Worm (Caenorhabditis elegans) whole organism, L3 larva: ENCODE results near the gene F11D11.3.

Experiments
- mml-1 ChIP-seq: fragments of 150-350 bp; sonication (generic microtip); optimal IDR thresholded peaks from 3 replicates; lab custom pipeline; 2014; ENCODE audit warnings: missing biosample characterization, missing genetic modification characterization
- nhr-12 ChIP-seq: fragments of 150-350 bp; optimal IDR thresholded peaks from 2 replicates; lab custom pipeline; 2014; ENCODE audit warnings: missing biosample characterization, missing genetic modification characterization
- nhr-237 ChIP-seq: fragments of 150-350 bp; optimal IDR thresholded peaks from 2 replicates; lab custom pipeline; 2014; ENCODE audit warnings: missing biosample characterization, missing genetic modification characterization
- nhr-76 ChIP-seq: fragments of 150-350 bp; sonication (generic microtip); optimal IDR thresholded peaks from 5 replicates; lab custom pipeline; 2014; ENCODE audit warnings: missing biosample characterization, missing genetic modification characterization
- nhr-77 ChIP-seq: fragments of 150-350 bp; optimal IDR thresholded peaks from 2 replicates; lab custom pipeline; 2014; ENCODE audit warnings: missing biosample characterization, missing genetic modification characterization
- unc-62 ChIP-seq: fragments of 150-350 bp; sonication (generic microtip); optimal IDR thresholded peaks from 4 replicates; lab custom pipeline; 2014; ENCODE audit warnings: missing biosample characterization, missing genetic modification reagents, missing genetic modification characterization
- ztf-11 ChIP-seq: fragments of 150-350 bp; optimal IDR thresholded peaks from 2 replicates; lab custom pipeline; 2014; ENCODE audit warnings: missing biosample characterization, missing genetic modification characterization

DNA sequence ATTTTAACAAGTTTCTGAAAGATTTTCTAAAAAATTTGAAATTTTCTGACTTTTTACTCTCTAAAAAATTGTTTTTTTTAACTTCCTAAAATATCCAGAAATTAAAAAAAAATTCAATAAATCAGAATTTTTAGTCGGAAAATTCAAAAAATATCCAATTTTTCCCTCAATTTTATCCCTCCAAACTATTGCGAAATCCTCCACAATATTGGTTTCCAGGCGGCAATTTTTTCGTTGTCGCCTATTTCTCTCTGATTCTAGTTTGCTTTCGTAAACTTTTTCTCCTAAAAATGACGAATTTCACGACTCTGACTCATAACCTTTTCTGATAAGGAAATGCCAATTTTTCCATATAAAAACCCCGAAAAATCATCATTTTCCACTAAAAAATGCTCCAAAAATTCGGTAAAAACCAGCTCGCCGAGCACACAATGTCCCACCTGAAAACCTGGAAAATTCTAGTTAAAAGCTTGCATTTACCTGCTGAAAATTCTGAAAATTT lies 27.4 kb upstream of the F11D11.3 start, which contains the start of gene Y17D7B.2:
- TF ChIP-seq nhr-237 = no peak
- no peak for TF ChIP-seq nhr-76 (tag; lab: Kevin White, UChicago)
- TF ChIP-seq unc-62 (GFP tag; lab: Kevin White, UChicago) = no peak
- no peak for TF ChIP-seq ztf-11 (tag; lab: Kevin White, UChicago)
- no peak for TF ChIP-seq mml-1 (tag; lab: Kevin White, UChicago)
- TF ChIP-seq nhr-77 (tag; lab: Kevin White, UChicago) = no peak
- TF ChIP-seq nhr-12 (tag; lab: Kevin White, UChicago) = no peak
